Fruit fly (Drosophila melanogaster): Measurements from ENCODE around the gene Paip2.

The Paip2 gene

dm6 chr3R:13012990-13013389, 32.4 kb downstream of the Paip2 start (continued):
- no peak for TF ChIP-seq ewg (GFP tag; optimal IDR thresholded peaks at IDR 0.05)
- TF ChIP-seq CG13287 (GFP tag; IDR thresholded peaks at IDR 0.05; ENCODE audit: partially characterized antibody) = no peak
- no peak for TF ChIP-seq emc (GFP tag; optimal IDR thresholded peaks at IDR 0.05)
- no peak for TF ChIP-seq Gsc (GFP tag; IDR thresholded peaks at IDR 0.05)
- TF ChIP-seq CG1233 (GFP tag; optimal IDR thresholded peaks at IDR 0.05) = no peak
- TF ChIP-seq kay (GFP tag; optimal IDR thresholded peaks at IDR 0.05) = no peak
- no peak for TF ChIP-seq so (GFP tag; IDR thresholded peaks at IDR 0.05)
- no peak for TF ChIP-seq HmgZ (tag; optimal IDR thresholded peaks at IDR 0.05)
- no peak for TF ChIP-seq CG7271 (tag; optimal IDR thresholded peaks at IDR 0.05)
- TF ChIP-seq schlank (tag; optimal IDR thresholded peaks at IDR 0.05) = no peak
- TF ChIP-seq CG4360 (GFP tag; IDR thresholded peaks at IDR 0.05) = peak; percentile 57; the same call in 1 of the 2 replicates
- TF ChIP-seq Oli (tag; optimal IDR thresholded peaks at IDR 0.05) = no peak
- no peak for TF ChIP-seq hth (optimal IDR thresholded peaks at IDR 0.05)
- TF ChIP-seq tgo (GFP tag; IDR thresholded peaks at IDR 0.05) = no peak
- no peak for TF ChIP-seq CG17829 (tag; optimal IDR thresholded peaks at IDR 0.05)
- peak; percentile 74 for TF ChIP-seq Med (GFP tag)
- no peak for TF ChIP-seq ssp (GFP tag; IDR thresholded peaks at IDR 0.05)
- TF ChIP-seq gt (GFP tag; IDR thresholded peaks at IDR 0.05) = no peak
- no peak for TF ChIP-seq pzg (GFP tag; optimal IDR thresholded peaks at IDR 0.05)
- no peak for TF ChIP-seq insv (GFP tag; optimal IDR thresholded peaks at IDR 0.05)
- no peak for TF ChIP-seq CG10147 (GFP tag; optimal IDR thresholded peaks at IDR 0.05)
- TF ChIP-seq pb (GFP tag; optimal IDR thresholded peaks at IDR 0.05) = no peak
- TF ChIP-seq zf30C (GFP tag; optimal IDR thresholded peaks at IDR 0.05) = no peak
- TF ChIP-seq pan (optimal IDR thresholded peaks at IDR 0.05) = no peak
- no peak for TF ChIP-seq pan (GFP tag; optimal IDR thresholded peaks at IDR 0.05 in 1 of 2, IDR thresholded peaks at IDR 0.05 in 1 of 2)
- no peak for TF ChIP-seq eve (GFP tag; optimal IDR thresholded peaks at IDR 0.05)
- TF ChIP-seq Myb (GFP tag; optimal IDR thresholded peaks at IDR 0.05) = no peak
- no peak for TF ChIP-seq her (GFP tag; optimal IDR thresholded peaks at IDR 0.05)
- no peak for TF ChIP-seq CG1603 (tag; optimal IDR thresholded peaks at IDR 0.05)
- no peak for TF ChIP-seq CG11696 (GFP tag; IDR thresholded peaks at IDR 0.05)
- TF ChIP-seq CG13296 (GFP tag; optimal IDR thresholded peaks at IDR 0.05) = no peak
- TF ChIP-seq CG17912 (GFP tag; optimal IDR thresholded peaks at IDR 0.05) = no peak
- no peak for TF ChIP-seq eyg (GFP tag; optimal IDR thresholded peaks at IDR 0.05)
- TF ChIP-seq exex (tag; optimal IDR thresholded peaks at IDR 0.05) = no peak
- TF ChIP-seq Fer3 (tag; optimal IDR thresholded peaks at IDR 0.05) = no peak
- TF ChIP-seq H15 (GFP tag; IDR thresholded peaks at IDR 0.05) = 0 out of 3 replicates have a peak, but pooled peaks have one; percentile 24
- no peak for TF ChIP-seq CG17568 (GFP tag; optimal IDR thresholded peaks at IDR 0.05)
- no peak for TF ChIP-seq CG8944 (GFP tag; optimal IDR thresholded peaks at IDR 0.05)
- TF ChIP-seq CG13123 (GFP tag; optimal IDR thresholded peaks at IDR 0.05) = no peak
- TF ChIP-seq Hmr (GFP tag; optimal IDR thresholded peaks at IDR 0.05) = no peak
- no peak for TF ChIP-seq en (GFP tag; optimal IDR thresholded peaks at IDR 0.05)
- TF ChIP-seq tll (GFP tag; optimal IDR thresholded peaks at IDR 0.05) = no peak
- TF ChIP-seq sc (optimal IDR thresholded peaks at IDR 0.05) = no peak
- no peak for TF ChIP-seq sc (GFP tag; optimal IDR thresholded peaks at IDR 0.05)
- no peak for TF ChIP-seq psq (GFP tag; optimal IDR thresholded peaks at IDR 0.05)
- TF ChIP-seq sim (GFP tag; IDR thresholded peaks at IDR 0.05) = no peak
- peak; percentile 18; the same call in 1 of the 3 replicates for TF ChIP-seq ci (GFP tag; IDR thresholded peaks at IDR 0.05)
- TF ChIP-seq Hand (GFP tag; optimal IDR thresholded peaks at IDR 0.05) = no peak
- TF ChIP-seq jigr1 (GFP tag; IDR thresholded peaks at IDR 0.05) = no peak
- no peak for TF ChIP-seq CG10321 (GFP tag; IDR thresholded peaks at IDR 0.05)
- TF ChIP-seq esg (GFP tag; conservative IDR thresholded peaks at IDR 0.05) = no peak
- no peak for TF ChIP-seq Mes4 (GFP tag; optimal IDR thresholded peaks at IDR 0.05)
- no peak for TF ChIP-seq CG18764 (GFP tag; optimal IDR thresholded peaks at IDR 0.05)
